Fruit fly (Drosophila melanogaster) S2 (cell line): ENCODE measurements around the gene CG11226.

ENCODE experiments used
- CG8478 ChIP-seq: fragments of >200 bp; optimal IDR thresholded peaks from 2 replicates; lab custom pipeline; 2018
- CTCF ChIP-seq, 2 experiments: fragments of >200 bp; optimal IDR thresholded peaks; 2 replicates each; lab custom pipeline; 2018

DNA sequence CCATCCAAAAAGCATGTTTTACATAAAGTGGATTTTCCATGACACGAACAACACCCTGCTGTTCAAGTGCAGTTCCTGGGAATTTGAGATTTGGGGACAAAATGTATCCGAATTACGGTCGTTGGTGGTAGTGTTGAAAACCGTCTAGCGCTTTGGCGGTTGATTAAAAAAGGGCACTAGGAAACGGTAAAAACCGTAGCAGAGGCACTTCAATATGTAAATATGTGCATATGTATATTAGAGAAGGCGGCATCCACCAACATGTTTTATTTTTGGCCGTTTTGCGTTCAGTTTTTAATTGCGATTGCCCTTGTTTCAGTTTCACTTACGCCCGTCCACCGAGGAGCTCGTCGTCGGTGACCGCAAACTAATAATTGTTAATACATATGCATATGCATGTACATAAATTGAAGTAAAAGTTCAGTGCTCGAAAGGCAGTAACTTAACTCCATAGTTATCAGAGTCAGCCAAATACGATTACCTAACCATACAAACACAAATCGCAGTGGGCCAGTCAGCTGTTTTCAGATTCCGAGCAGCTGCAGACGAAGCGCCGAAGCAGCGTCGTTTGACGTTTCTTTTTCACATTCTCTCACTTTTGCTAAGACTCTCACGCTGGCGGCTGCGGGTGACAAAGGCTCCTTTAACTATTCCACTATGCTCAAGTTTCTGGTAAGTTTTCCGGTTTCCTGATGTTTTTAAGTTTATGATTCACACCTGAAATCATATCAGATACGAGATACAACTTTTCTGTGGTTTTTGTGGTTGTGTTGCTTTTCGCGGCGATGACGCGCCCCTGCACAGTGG, 27.6 kb downstream of the CG11226 start, which contains the start of gene CG33170:
- TF ChIP-seq CG8478 (lab: Kevin White, UChicago) (no peak), CTCF (optimal IDR thresholded peaks at IDR 0.05; lab: Kevin White, UChicago) (no peak)
